Fruit fly (Drosophila melanogaster): ENCODE results near the gene csw.
A peak's percentile ranks its signal among the peaks of the same experiment; 100 is the strongest.

Gene csw

dm6 chrX:2080367-2080927, 13.6 kb upstream of the csw start, which contains the start of the genes CG16903 and Unc-76 (continued):
- TF ChIP-seq CG7745 (tag; optimal IDR thresholded peaks at IDR 0.05) (no peak), jumu (GFP tag; optimal IDR thresholded peaks at IDR 0.05) (peak; percentile 14), CG11247 (GFP tag; IDR thresholded peaks at IDR 0.05) (no peak), inv (GFP tag; IDR thresholded peaks at IDR 0.05; ENCODE audit: partially characterized antibody) (peak; percentile 26; the same call in 1 of the 2 replicates), hkb (optimal IDR thresholded peaks at IDR 0.05) (peak; percentile 61), hkb (GFP tag; IDR thresholded peaks at IDR 0.05) (peak; percentile 65), seq (GFP tag; IDR thresholded peaks at IDR 0.05) (peak; percentile 62; the same call in 1 of the 2 replicates), bowl (GFP tag; IDR thresholded peaks at IDR 0.05) (0 out of 2 replicates have a peak, but pooled peaks have one; percentile 39), CG9215 (GFP tag; IDR thresholded peaks at IDR 0.05) (no peak), CG32767 (GFP tag; IDR thresholded peaks at IDR 0.05) (no peak), twi (tag; optimal IDR thresholded peaks at IDR 0.05) (peak; percentile 8), CG9437 (GFP tag; optimal IDR thresholded peaks at IDR 0.05) (no peak), Ets65A (GFP tag) (peak; percentile 88), CG2678 (tag; optimal IDR thresholded peaks at IDR 0.05) (peak; percentile 41), CG11398 (GFP tag; optimal IDR thresholded peaks at IDR 0.05) (no peak), Dad (GFP tag; optimal IDR thresholded peaks at IDR 0.05) (peak; percentile 24), pb (GFP tag; optimal IDR thresholded peaks at IDR 0.05) (peak; percentile 63), danr (GFP tag; IDR thresholded peaks at IDR 0.05) (no peak), vfl (GFP tag; optimal IDR thresholded peaks at IDR 0.05) (no peak), Nf-YB (GFP tag; optimal IDR thresholded peaks at IDR 0.05) (peak; percentile 27), Eip74EF (GFP tag; optimal IDR thresholded peaks at IDR 0.05) (peak in 1 of 2 experiments; percentile 61), D19A (tag; optimal IDR thresholded peaks at IDR 0.05) (peak; percentile 37), dmrt99B (tag; optimal IDR thresholded peaks at IDR 0.05) (peak; percentile 7), Sry-δ (GFP tag; optimal IDR thresholded peaks at IDR 0.05) (peak; percentile 77), run (tag; optimal IDR thresholded peaks at IDR 0.05) (peak; percentile 29), Blimp-1 (GFP tag; optimal IDR thresholded peaks at IDR 0.05) (peak; percentile 33), CG31441 (GFP tag; IDR thresholded peaks at IDR 0.05) (peak; percentile 37), vvl (GFP tag; IDR thresholded peaks at IDR 0.05) (peak; percentile 60; the same call in 1 of the 2 replicates), mirr (GFP tag; optimal IDR thresholded peaks at IDR 0.05) (peak; percentile 64), Usf (GFP tag; optimal IDR thresholded peaks at IDR 0.05) (no peak), Nf-YA (GFP tag; IDR thresholded peaks at IDR 0.05) (no peak), CG6254 (GFP tag; optimal IDR thresholded peaks at IDR 0.05) (peak; percentile 7), CG12155 (GFP tag; optimal IDR thresholded peaks at IDR 0.05) (peak; percentile 24), Meics (GFP tag; optimal IDR thresholded peaks at IDR 0.05) (peak; percentile 34), corto (GFP tag; optimal IDR thresholded peaks at IDR 0.05) (no peak), Bgb (GFP tag; IDR thresholded peaks at IDR 0.05; ENCODE audit: partially characterized antibody) (peak; percentile 56; the same call in 1 of the 2 replicates), ash1 (GFP tag; optimal IDR thresholded peaks at IDR 0.05) (no peak), CG3407 (GFP tag; optimal IDR thresholded peaks at IDR 0.05) (no peak), scrt (GFP tag; optimal IDR thresholded peaks at IDR 0.05) (peak; percentile 51), Asciz (GFP tag; optimal IDR thresholded peaks at IDR 0.05) (peak; percentile 4), Deaf1 (tag; optimal IDR thresholded peaks at IDR 0.05) (peak; percentile 56), CG12744 (GFP tag; optimal IDR thresholded peaks at IDR 0.05) (peak; percentile 13), Opbp (GFP tag; IDR thresholded peaks at IDR 0.05; ENCODE audit: partially characterized antibody) (peak; percentile 45; the same call in 1 of the 3 replicates), Hr78 (GFP tag; optimal IDR thresholded peaks at IDR 0.05) (peak in 1 of 2 experiments; percentile 24), h (optimal IDR thresholded peaks at IDR 0.05) (no peak), trh (GFP tag; optimal IDR thresholded peaks at IDR 0.05) (no peak), CG18262 (tag; optimal IDR thresholded peaks at IDR 0.05) (peak; percentile 37), CG5180 (GFP tag; optimal IDR thresholded peaks at IDR 0.05) (peak; percentile 27), CG2712 (tag; optimal IDR thresholded peaks at IDR 0.05) (peak; percentile 72), MTF-1 (GFP tag; optimal IDR thresholded peaks at IDR 0.05; ENCODE audit: borderline replicate concordance) (peak; percentile 59)

Data from whole organism, embryonic.